Worm (Caenorhabditis elegans): Measurements from ENCODE around the gene srx-135.

Gene srx-135

DNA sequence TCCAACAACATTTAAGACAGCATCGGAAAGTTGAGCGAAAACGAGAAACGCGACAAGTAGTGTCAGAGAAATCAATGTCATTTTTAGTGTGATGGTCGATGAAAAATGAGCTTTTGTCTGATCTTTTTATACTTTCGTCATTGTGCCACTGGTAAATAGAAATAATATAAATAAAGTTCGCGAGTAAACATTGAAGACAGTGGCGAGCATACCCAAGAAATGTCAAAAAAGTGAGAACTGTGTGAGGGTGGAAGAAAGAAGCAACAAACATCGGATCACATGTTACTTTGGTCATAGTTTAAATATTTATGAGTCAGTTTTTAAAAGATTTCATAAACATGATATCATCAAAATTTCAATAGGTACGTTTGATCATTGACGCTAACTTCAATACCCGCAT, 4.7 kb upstream of the srx-135 start, which contains the start of gene ttr-21:
ttr-21 (minus strand) TSS at position 100 of the 400 bp plus-strand sequence.
- TF ChIP-seq nhr-11 (tag; optimal IDR thresholded peaks at IDR 0.05): no peak
- peak; percentile 10 for TF ChIP-seq F13H6.1 (tag; optimal IDR thresholded peaks at IDR 0.05)

DNA sequence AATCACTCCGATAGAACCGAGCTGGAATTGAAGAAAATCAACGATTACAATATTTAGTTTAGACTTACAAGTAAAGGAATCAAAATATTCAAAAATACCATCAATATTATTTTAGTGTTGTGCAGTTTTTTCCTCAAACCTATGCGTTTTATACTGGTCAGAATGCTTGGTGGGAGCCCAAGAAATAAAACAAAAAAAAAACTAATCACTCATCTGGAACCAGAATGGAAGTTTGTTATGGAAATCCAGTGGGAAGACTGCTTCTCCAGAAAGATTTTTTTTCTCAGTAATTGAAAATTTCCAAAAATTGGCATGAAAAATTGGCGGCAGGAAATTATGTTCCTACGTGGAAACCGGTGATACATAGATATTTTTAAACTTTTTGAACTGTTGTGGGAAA, 2.6 kb upstream of the srx-135 start, which contains the start of gene srx-134:
srx-134 (minus strand) TSS at position 101 of the 400 bp plus-strand sequence.
- TF ChIP-seq nhr-23 (tag; optimal IDR thresholded peaks at IDR 0.05) (no peak), unc-62 (GFP tag; optimal IDR thresholded peaks at IDR 0.05) (no peak), skn-1 (tag; optimal IDR thresholded peaks at IDR 0.05) (no peak), nhr-21 (tag; optimal IDR thresholded peaks at IDR 0.05) (no peak), lin-13 (GFP tag; optimal IDR thresholded peaks at IDR 0.05) (no peak), lsy-2 (tag; optimal IDR thresholded peaks at IDR 0.05) (no peak), zag-1 (tag; optimal IDR thresholded peaks at IDR 0.05) (no peak), aly-2 (tag; optimal IDR thresholded peaks at IDR 0.05) (no peak), ceh-16 (tag; optimal IDR thresholded peaks at IDR 0.05) (no peak), mbf-1 (tag; optimal IDR thresholded peaks at IDR 0.05) (no peak), snpc-4 (tag; optimal IDR thresholded peaks at IDR 0.05) (no peak), nhr-12 (tag; optimal IDR thresholded peaks at IDR 0.05) (no peak), C34F6.9 (tag; optimal IDR thresholded peaks at IDR 0.05) (no peak), nhr-25 (tag; optimal IDR thresholded peaks at IDR 0.05) (no peak), nhr-10 (tag; optimal IDR thresholded peaks at IDR 0.05) (no peak), nhr-237 (tag; optimal IDR thresholded peaks at IDR 0.05) (no peak), elt-3 (tag; optimal IDR thresholded peaks at IDR 0.05) (no peak), nhr-77 (tag; optimal IDR thresholded peaks at IDR 0.05) (no peak)

DNA sequence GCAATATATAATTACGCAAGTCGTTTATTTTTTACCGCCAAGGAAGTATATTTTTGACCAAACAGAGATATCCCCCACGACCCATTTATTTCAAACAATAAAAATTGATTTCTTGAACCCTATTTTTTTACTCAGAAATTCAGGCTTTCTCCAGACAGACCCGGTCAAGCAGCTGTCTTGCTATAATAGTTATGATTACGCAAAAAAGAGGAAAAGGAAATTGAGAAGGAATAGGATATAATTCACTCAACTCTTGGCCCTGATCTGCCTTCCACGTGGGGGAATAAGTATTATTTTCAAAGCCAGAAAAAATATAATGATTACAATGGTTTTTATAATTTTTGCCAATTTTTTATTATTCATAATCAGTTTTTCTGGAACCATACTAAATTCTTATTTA, 1.9 kb upstream of the srx-135 start, which contains the start of gene srx-136:
srx-136 (plus strand) TSS at position 301 of the 400 bp plus-strand sequence.
- TF ChIP-seq unc-62 (GFP tag; optimal IDR thresholded peaks at IDR 0.05): no peak
- TF ChIP-seq ceh-16 (tag; optimal IDR thresholded peaks at IDR 0.05): no peak
- no peak for TF ChIP-seq ztf-11 (tag; optimal IDR thresholded peaks at IDR 0.05)
- no peak for TF ChIP-seq egl-27 (tag; optimal IDR thresholded peaks at IDR 0.05)
- no peak for TF ChIP-seq nhr-10 (tag; optimal IDR thresholded peaks at IDR 0.05)
- TF ChIP-seq lin-39 (tag; optimal IDR thresholded peaks at IDR 0.05): no peak
- no peak for TF ChIP-seq nhr-6 (tag; optimal IDR thresholded peaks at IDR 0.05)
- no peak for TF ChIP-seq nhr-12 (tag; optimal IDR thresholded peaks at IDR 0.05)
- TF ChIP-seq elt-3 (tag; optimal IDR thresholded peaks at IDR 0.05): no peak
- TF ChIP-seq mdl-1 (tag; optimal IDR thresholded peaks at IDR 0.05): no peak
- TF ChIP-seq nhr-11 (tag; optimal IDR thresholded peaks at IDR 0.05): no peak
- no peak for TF ChIP-seq snpc-4 (tag; optimal IDR thresholded peaks at IDR 0.05)
- TF ChIP-seq C34F6.9 (tag; optimal IDR thresholded peaks at IDR 0.05): no peak
- TF ChIP-seq peb-1 (tag; optimal IDR thresholded peaks at IDR 0.05): no peak
- TF ChIP-seq gmeb-1 (tag; optimal IDR thresholded peaks at IDR 0.05): no peak
- TF ChIP-seq nhr-129 (tag; optimal IDR thresholded peaks at IDR 0.05): no peak
- TF ChIP-seq nhr-237 (tag; optimal IDR thresholded peaks at IDR 0.05): no peak
- no peak for TF ChIP-seq elt-1 (tag; optimal IDR thresholded peaks at IDR 0.05)
- no peak for TF ChIP-seq fos-1 (tag; optimal IDR thresholded peaks at IDR 0.05)

DNA sequence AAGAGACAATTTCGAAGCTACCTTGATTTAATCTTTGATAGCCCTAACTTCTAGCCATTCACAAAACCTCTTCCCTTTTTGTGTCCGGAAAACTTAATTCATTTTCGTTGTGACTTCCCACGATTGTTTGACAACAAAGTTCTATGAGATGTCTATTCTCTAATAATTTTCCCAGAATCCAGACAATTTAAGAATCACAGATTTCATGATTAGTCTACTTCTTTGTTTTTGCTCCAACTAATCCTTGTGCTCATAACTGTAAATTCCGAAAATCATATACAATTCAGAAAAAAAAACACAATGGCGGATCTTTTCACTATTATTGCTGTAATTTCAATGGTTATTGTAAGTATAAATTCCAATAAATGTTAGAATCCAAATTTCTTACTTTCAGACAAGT, 3.5 kb downstream of the srx-135 start, which contains the start of gene srx-137:
srx-137 (plus strand) TSS at position 301 of the 400 bp plus-strand sequence.
- no peak for TF ChIP-seq ztf-1 (GFP tag; conservative IDR thresholded peaks at IDR 0.05)
- TF ChIP-seq R02D3.7 (tag; optimal IDR thresholded peaks at IDR 0.05): no peak
- no peak for TF ChIP-seq peb-1 (tag; optimal IDR thresholded peaks at IDR 0.05)
- no peak for TF ChIP-seq nhr-12 (tag; optimal IDR thresholded peaks at IDR 0.05)
- no peak for TF ChIP-seq snpc-4 (tag; optimal IDR thresholded peaks at IDR 0.05)
- no peak for TF ChIP-seq F13H6.1 (tag; optimal IDR thresholded peaks at IDR 0.05)
- TF ChIP-seq ztf-11 (tag; optimal IDR thresholded peaks at IDR 0.05): no peak
- no peak for TF ChIP-seq sma-9 (GFP tag; optimal IDR thresholded peaks at IDR 0.05)
- TF ChIP-seq sma-9 (tag; optimal IDR thresholded peaks at IDR 0.05): no peak
- no peak for TF ChIP-seq unc-55 (GFP tag; optimal IDR thresholded peaks at IDR 0.05)
- TF ChIP-seq nhr-129 (tag; optimal IDR thresholded peaks at IDR 0.05): no peak
- TF ChIP-seq ceh-16 (tag; optimal IDR thresholded peaks at IDR 0.05): no peak
- no peak for TF ChIP-seq Y55F3AM.14 (GFP tag; optimal IDR thresholded peaks at IDR 0.05)
- TF ChIP-seq aly-2 (tag; optimal IDR thresholded peaks at IDR 0.05): no peak
- TF ChIP-seq lin-11 (tag; optimal IDR thresholded peaks at IDR 0.05): no peak
- no peak for TF ChIP-seq fos-1 (tag; optimal IDR thresholded peaks at IDR 0.05)
- TF ChIP-seq egl-27 (tag; optimal IDR thresholded peaks at IDR 0.05): no peak
- TF ChIP-seq sma-3 (GFP tag; optimal IDR thresholded peaks at IDR 0.05): no peak
- TF ChIP-seq unc-39 (tag; optimal IDR thresholded peaks at IDR 0.05): no peak
